Fruit fly (Drosophila melanogaster): ENCODE data around the gene emei.

The emei gene

DNA sequence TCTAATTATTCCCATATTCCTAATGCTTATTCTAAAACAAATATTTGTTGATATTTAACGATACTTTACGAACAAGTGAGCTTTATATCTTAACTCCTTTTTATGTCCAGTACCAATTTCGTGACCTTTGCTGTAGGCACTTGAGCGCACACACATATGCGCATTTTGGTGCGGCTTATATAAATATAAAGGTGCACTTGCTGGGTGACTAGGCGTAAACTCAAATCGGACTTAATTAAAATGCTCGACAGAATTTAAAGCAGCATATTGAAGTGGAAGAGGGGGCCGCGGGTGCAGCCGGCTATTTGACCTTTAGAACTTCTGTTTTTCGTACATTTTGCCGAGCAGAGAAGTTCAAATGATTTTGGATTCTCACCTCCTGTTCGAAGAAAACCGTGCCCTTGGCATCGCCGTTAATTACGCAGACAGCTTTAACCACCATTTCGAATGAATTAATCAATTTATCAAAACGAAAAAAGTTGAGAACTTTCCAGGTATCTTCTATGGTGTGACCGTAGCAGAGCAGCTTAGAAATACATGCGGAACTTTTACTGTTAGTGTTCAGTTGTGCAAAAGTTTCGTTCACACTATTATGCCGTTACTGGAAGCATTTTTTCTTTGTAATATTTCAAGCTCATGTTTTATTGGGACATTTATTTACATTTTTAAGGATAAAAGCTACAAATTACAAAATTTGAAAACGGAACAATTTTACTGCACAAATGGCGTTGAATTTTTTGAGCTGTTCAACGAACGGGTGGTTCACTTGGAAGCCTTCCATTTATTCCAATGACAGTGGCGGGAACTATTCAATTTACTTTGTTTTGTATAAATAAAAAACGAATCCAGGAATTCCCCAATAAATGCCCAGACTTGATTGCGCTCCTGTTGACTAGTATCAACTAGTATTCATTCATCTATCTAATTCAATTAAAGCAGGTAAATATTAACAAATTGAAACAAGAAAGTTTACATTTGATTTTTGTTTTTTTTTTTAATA lies 4.0 kb downstream of the emei start, which contains the start of gene Sod1 (continued):
- TF ChIP-seq CG15514 (GFP tag; optimal IDR thresholded peaks at IDR 0.05), result peak; percentile 98

DNA sequence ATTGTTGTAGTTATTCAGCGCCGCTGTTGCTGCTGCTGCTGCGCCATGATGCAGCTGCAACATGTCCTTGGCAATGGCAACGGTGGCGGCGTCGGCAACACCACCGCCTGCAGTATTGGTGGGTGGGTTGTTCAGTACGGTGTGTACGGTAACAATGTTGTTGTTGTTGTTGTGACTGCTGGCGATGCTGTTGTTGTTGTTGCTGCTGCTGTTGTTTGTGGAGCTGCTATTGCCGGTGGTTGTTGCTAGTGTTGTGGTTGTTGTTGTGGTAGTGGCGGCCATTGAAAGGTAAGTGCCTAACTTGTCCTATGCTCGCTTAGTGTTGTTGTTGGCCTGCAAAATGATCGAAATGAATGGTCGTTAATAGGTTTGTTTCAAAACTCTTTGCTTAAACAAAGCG lies 8.2 kb downstream of the emei start:
- TF ChIP-seq CG3995 (GFP tag; optimal IDR thresholded peaks at IDR 0.05) (no peak), ab (GFP tag; optimal IDR thresholded peaks at IDR 0.05) (no peak), D (optimal IDR thresholded peaks at IDR 0.05) (no peak), D (GFP tag; optimal IDR thresholded peaks at IDR 0.05) (no peak), ATbp (GFP tag; optimal IDR thresholded peaks at IDR 0.05) (no peak), CG30403 (GFP tag; optimal IDR thresholded peaks at IDR 0.05) (no peak), ro (GFP tag; IDR thresholded peaks at IDR 0.05) (no peak), CG15696 (tag; optimal IDR thresholded peaks at IDR 0.05) (no peak), en (GFP tag; optimal IDR thresholded peaks at IDR 0.05) (no peak), Awh (GFP tag; IDR thresholded peaks at IDR 0.05) (0 out of 2 replicates have a peak, but pooled peaks have one; percentile 21), sna (GFP tag; IDR thresholded peaks at IDR 0.05; ENCODE audit: partially characterized antibody) (0 out of 2 replicates have a peak, but pooled peaks have one; percentile 12), CG5245 (GFP tag; optimal IDR thresholded peaks at IDR 0.05) (no peak), CG7271 (tag; optimal IDR thresholded peaks at IDR 0.05) (no peak), ci (GFP tag; IDR thresholded peaks at IDR 0.05) (peak; percentile 39; the same call in 1 of the 3 replicates), Dp (GFP tag; optimal IDR thresholded peaks at IDR 0.05) (no peak), Scr (GFP tag; IDR thresholded peaks at IDR 0.05; ENCODE audit: partially characterized antibody) (no peak), CG6654 (GFP tag; optimal IDR thresholded peaks at IDR 0.05) (no peak), CG2199 (GFP tag; IDR thresholded peaks at IDR 0.05) (no peak), Dfd (GFP tag; optimal IDR thresholded peaks at IDR 0.05) (peak in 1 of 2 experiments; percentile 14), cato (GFP tag; optimal IDR thresholded peaks at IDR 0.05; ENCODE audit: borderline replicate concordance) (no peak), CG18764 (GFP tag; optimal IDR thresholded peaks at IDR 0.05) (no peak), CG12744 (GFP tag; optimal IDR thresholded peaks at IDR 0.05) (no peak), chinmo (GFP tag; IDR thresholded peaks at IDR 0.05; ENCODE audit: partially characterized antibody) (0 out of 4 replicates have a peak, but pooled peaks have one; percentile 14), NC2β (GFP tag; optimal IDR thresholded peaks at IDR 0.05) (no peak), B-H2 (GFP tag; optimal IDR thresholded peaks at IDR 0.05) (no peak), pb (GFP tag; optimal IDR thresholded peaks at IDR 0.05) (no peak), CG33557 (GFP tag; optimal IDR thresholded peaks at IDR 0.05) (no peak), Asciz (GFP tag; optimal IDR thresholded peaks at IDR 0.05) (no peak), Stat92E (GFP tag; optimal IDR thresholded peaks at IDR 0.05) (no peak), CG2202 (tag; optimal IDR thresholded peaks at IDR 0.05) (no peak), CG4360 (GFP tag; IDR thresholded peaks at IDR 0.05) (peak; percentile 98), Ets65A (GFP tag) (peak; percentile 27)

DNA sequence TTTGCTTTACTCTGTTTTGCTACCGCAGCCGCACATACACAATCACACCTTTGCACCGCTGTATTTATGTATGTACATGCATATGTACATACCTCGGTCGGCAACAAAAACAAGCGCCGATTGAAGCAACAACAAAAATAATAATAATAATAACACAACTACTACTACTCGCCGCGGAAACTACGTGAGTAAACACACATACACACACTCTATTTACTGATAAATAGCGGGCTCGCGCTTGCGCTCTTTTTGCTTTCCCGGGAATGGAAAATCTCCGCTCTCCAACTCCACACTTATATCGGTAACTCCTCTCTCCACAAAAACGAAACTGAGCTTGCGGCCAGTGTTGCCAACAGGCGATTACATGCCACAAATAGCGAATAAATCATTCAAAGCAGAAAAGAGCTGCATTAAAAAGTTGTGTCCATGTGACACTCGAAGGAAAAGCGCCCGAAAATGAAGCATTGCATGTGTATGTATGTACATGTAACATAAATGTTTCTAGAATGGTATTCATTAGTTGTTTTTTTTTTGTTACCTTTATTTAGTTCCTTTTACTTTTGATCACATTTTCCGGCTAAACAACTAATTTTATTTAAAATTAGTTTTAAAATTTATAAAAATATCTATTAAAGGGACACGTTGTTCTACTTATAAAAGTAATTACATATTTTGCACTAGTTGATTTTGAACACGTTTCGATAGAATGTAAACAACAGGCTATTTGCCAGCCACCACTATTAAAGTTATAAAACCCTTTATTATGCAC lies 9.3 kb downstream of the emei start:
- TF ChIP-seq MTF-1 (GFP tag; optimal IDR thresholded peaks at IDR 0.05; ENCODE audit: borderline replicate concordance), result peak; percentile 86
- no peak for TF ChIP-seq Tbp (GFP tag; optimal IDR thresholded peaks at IDR 0.05)
- peak; percentile 71 for TF ChIP-seq Vsx1 (GFP tag; optimal IDR thresholded peaks at IDR 0.05)
- TF ChIP-seq org-1 (GFP tag; optimal IDR thresholded peaks at IDR 0.05), result peak; percentile 75
- peak; percentile 6 for TF ChIP-seq CTCF (GFP tag; optimal IDR thresholded peaks at IDR 0.05)
- TF ChIP-seq CG7357 (GFP tag; IDR thresholded peaks at IDR 0.05), result no peak
- TF ChIP-seq dpn (GFP tag; optimal IDR thresholded peaks at IDR 0.05), result peak; percentile 16 to 49
- TF ChIP-seq fd96Cb (tag; optimal IDR thresholded peaks at IDR 0.05), result no peak
- TF ChIP-seq CG13123 (GFP tag; optimal IDR thresholded peaks at IDR 0.05), result peak; percentile 68
- peak; percentile 59 for TF ChIP-seq CG7786 (GFP tag; optimal IDR thresholded peaks at IDR 0.05)
- peak; percentile 22 for TF ChIP-seq D19B (GFP tag; optimal IDR thresholded peaks at IDR 0.05)
- peak; percentile 17 for TF ChIP-seq CG30403 (GFP tag; optimal IDR thresholded peaks at IDR 0.05)
- no peak for TF ChIP-seq cad (GFP tag; optimal IDR thresholded peaks at IDR 0.05)
- peak; percentile 58 for TF ChIP-seq kah (GFP tag; optimal IDR thresholded peaks at IDR 0.05)
- no peak for TF ChIP-seq pita (GFP tag; optimal IDR thresholded peaks at IDR 0.05)
